Worm (Caenorhabditis elegans): ENCODE measurements around the gene idpp-7.

- no peak for TF ChIP-seq sem-2 (GFP tag; optimal IDR thresholded peaks at IDR 0.05)
- TF ChIP-seq ztf-11 (tag; optimal IDR thresholded peaks at IDR 0.05): no peak
- TF ChIP-seq nhr-76 (tag; optimal IDR thresholded peaks at IDR 0.05): no peak
- no peak for TF ChIP-seq mab-5 (tag; optimal IDR thresholded peaks at IDR 0.05)
- no peak for TF ChIP-seq lin-13 (tag; optimal IDR thresholded peaks at IDR 0.05)
- no peak for TF ChIP-seq ceh-83 (GFP tag; optimal IDR thresholded peaks at IDR 0.05)
- TF ChIP-seq lsy-2 (tag; optimal IDR thresholded peaks at IDR 0.05): no peak
- no peak for TF ChIP-seq bed-3 (GFP tag; optimal IDR thresholded peaks at IDR 0.05)
- no peak for TF ChIP-seq elt-3 (tag; optimal IDR thresholded peaks at IDR 0.05)
- no peak for TF ChIP-seq nhr-2 (tag; optimal IDR thresholded peaks at IDR 0.05)
- no peak for TF ChIP-seq mep-1 (tag; optimal IDR thresholded peaks at IDR 0.05)
Observed at ce11 chrIV:12762782-12763181, 43.0 kb downstream of the idpp-7 start.
